Fruit fly (Drosophila melanogaster): Measurements from ENCODE around the gene Dab.

Dab gene

dm6 chr3L:16711430-16712228 is at the start of gene Dab, which contains the start of the genes CG43954 and Lasp (continued):
- TF ChIP-seq CG31441 (GFP tag; IDR thresholded peaks at IDR 0.05), result peak; percentile 49; the same call in 1 of the 2 replicates
- peak; percentile 95 for TF ChIP-seq Lhr (GFP tag; optimal IDR thresholded peaks at IDR 0.05)
- TF ChIP-seq Tbp (GFP tag; optimal IDR thresholded peaks at IDR 0.05), result no peak
- TF ChIP-seq CG34376 (GFP tag; optimal IDR thresholded peaks at IDR 0.05), result peak; percentile 71
- TF ChIP-seq trh (GFP tag; optimal IDR thresholded peaks at IDR 0.05), result no peak
- TF ChIP-seq CG11723 (GFP tag; optimal IDR thresholded peaks at IDR 0.05), result peak; percentile 3
- TF ChIP-seq Gug (GFP tag; IDR thresholded peaks at IDR 0.05), result 0 out of 4 replicates have a peak, but pooled peaks have one; percentile 21
- TF ChIP-seq fd64A (GFP tag; optimal IDR thresholded peaks at IDR 0.05), result no peak
- TF ChIP-seq CG18599 (GFP tag; optimal IDR thresholded peaks at IDR 0.05), result no peak
- TF ChIP-seq pfk (GFP tag; optimal IDR thresholded peaks at IDR 0.05), result peak; percentile 62
- TF ChIP-seq CG18619 (GFP tag; optimal IDR thresholded peaks at IDR 0.05), result peak; percentile 44
- no peak for TF ChIP-seq lmd (GFP tag; IDR thresholded peaks at IDR 0.05)
- no peak for TF ChIP-seq ab (GFP tag; optimal IDR thresholded peaks at IDR 0.05)
- TF ChIP-seq sim (GFP tag; IDR thresholded peaks at IDR 0.05), result no peak
- TF ChIP-seq CG10209 (GFP tag; optimal IDR thresholded peaks at IDR 0.05), result no peak
- TF ChIP-seq CG12769 (tag; optimal IDR thresholded peaks at IDR 0.05), result no peak
- TF ChIP-seq lbe (GFP tag; optimal IDR thresholded peaks at IDR 0.05), result no peak
- peak; percentile 77 for TF ChIP-seq Dref (GFP tag; IDR thresholded peaks at IDR 0.05)
- peak; percentile 42 for TF ChIP-seq CG8290 (GFP tag; optimal IDR thresholded peaks at IDR 0.05)
- peak in 1 of 2 experiments; percentile 91 for TF ChIP-seq CG8290 (tag; optimal IDR thresholded peaks at IDR 0.05)
- no peak; the same call in none of the 2 replicates for TF ChIP-seq unc-4 (GFP tag; IDR thresholded peaks at IDR 0.05; ENCODE audit: partially characterized antibody)
- TF ChIP-seq corto (GFP tag; optimal IDR thresholded peaks at IDR 0.05), result no peak
- TF ChIP-seq oc (tag; optimal IDR thresholded peaks at IDR 0.05), result peak; percentile 42
- peak; percentile 10 for TF ChIP-seq Chrac-16 (GFP tag; optimal IDR thresholded peaks at IDR 0.05)
- TF ChIP-seq CG33557 (GFP tag; optimal IDR thresholded peaks at IDR 0.05), result peak; percentile 4
- TF ChIP-seq CG4730 (GFP tag; IDR thresholded peaks at IDR 0.05), result no peak
- TF ChIP-seq CG10462 (GFP tag; optimal IDR thresholded peaks at IDR 0.05), result peak; percentile 4
- no peak for TF ChIP-seq Oaz (GFP tag; IDR thresholded peaks at IDR 0.05)
- peak; percentile 66 for TF ChIP-seq CG14710 (tag; optimal IDR thresholded peaks at IDR 0.05)
- TF ChIP-seq nom (GFP tag; optimal IDR thresholded peaks at IDR 0.05), result peak; percentile 56
- peak; percentile 98 for TF ChIP-seq her (GFP tag; optimal IDR thresholded peaks at IDR 0.05)
- TF ChIP-seq abd-A (tag; optimal IDR thresholded peaks at IDR 0.05), result peak; percentile 30
- peak; percentile 69 for TF ChIP-seq sens (GFP tag)
- TF ChIP-seq dmrt99B (tag; optimal IDR thresholded peaks at IDR 0.05), result peak; percentile 9
- no peak for TF ChIP-seq crc (GFP tag; optimal IDR thresholded peaks at IDR 0.05)
- no peak; the same call in 2 of the 3 replicates for TF ChIP-seq tgo (GFP tag; IDR thresholded peaks at IDR 0.05)
- peak in 1 of 2 experiments; percentile 70 for TF ChIP-seq Pdp1 (GFP tag; optimal IDR thresholded peaks at IDR 0.05)
- peak; percentile 36 for TF ChIP-seq CG12744 (GFP tag; optimal IDR thresholded peaks at IDR 0.05)
- TF ChIP-seq CG15601 (tag; optimal IDR thresholded peaks at IDR 0.05), result peak; percentile 48
- no peak for TF ChIP-seq MBD-R2 (GFP tag; IDR thresholded peaks at IDR 0.05)
- TF ChIP-seq Opbp (GFP tag; IDR thresholded peaks at IDR 0.05; ENCODE audit: partially characterized antibody), result 0 out of 3 replicates have a peak, but pooled peaks have one; percentile 5
- peak; percentile 14 for TF ChIP-seq NC2α (GFP tag; optimal IDR thresholded peaks at IDR 0.05)
- TF ChIP-seq HmgD (GFP tag; optimal IDR thresholded peaks at IDR 0.05), result no peak
- peak; percentile 70 for TF ChIP-seq Elba2 (GFP tag; optimal IDR thresholded peaks at IDR 0.05)
- TF ChIP-seq amos (GFP tag; IDR thresholded peaks at IDR 0.05; ENCODE audit: partially characterized antibody), result peak; percentile 34; the same call in 1 of the 2 replicates
- peak; percentile 78 for TF ChIP-seq Hmr (GFP tag; optimal IDR thresholded peaks at IDR 0.05)
- TF ChIP-seq CG9932 (GFP tag; IDR thresholded peaks at IDR 0.05), result peak; percentile 50
- no peak for TF ChIP-seq CG9215 (GFP tag; IDR thresholded peaks at IDR 0.05)
- no peak for TF ChIP-seq gcm2 (GFP tag; optimal IDR thresholded peaks at IDR 0.05)
